Fruit fly (Drosophila melanogaster): ENCODE results near the gene CG4949.

Gene CG4949

DNA sequence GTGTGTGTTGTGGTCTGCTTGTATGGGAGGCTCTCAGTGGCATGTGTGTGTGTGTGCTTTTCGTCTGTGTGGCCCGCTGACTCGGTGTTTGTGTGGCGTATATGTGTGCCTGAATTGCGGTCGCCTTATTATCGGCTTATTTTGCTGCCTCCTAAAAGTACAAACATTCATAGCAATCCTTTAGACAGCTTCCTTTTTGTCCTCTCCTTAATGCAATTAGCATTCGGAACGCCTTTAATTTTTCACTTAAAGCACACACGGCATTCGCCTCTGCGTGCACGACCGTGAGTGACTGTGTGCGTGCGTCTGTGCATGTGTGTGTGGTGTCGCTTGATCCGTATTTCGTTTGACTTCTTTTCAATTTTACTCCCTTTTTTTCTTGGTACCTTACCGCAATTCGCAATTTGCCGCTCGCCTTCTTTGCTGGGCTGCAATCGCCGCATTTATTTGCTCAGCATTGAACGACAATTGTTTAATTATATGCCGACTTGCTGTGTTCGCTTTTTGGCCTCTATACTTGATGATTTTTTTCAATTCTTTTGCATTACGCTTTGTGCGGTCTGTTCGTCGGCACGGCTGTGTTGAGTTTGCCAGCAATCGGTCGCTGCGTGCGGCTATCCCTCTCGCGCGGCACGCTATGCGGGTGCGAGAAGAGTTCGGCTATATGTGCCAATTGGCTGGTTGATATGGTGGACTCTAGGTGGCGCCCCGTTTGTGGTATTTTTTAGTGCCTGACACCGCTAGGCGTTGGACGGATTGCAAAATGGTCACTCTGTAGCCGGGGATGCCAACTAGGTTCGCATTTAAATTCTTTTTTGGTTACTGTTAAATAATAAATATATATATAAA lies 1.1 kb upstream of the CG4949 start, which contains the start of gene wcy:
wcy (minus strand) TSS at position 608 of the 849 bp plus-strand sequence.
- TF ChIP-seq CG12768 (GFP tag; optimal IDR thresholded peaks at IDR 0.05) (no peak), CG33017 (tag; optimal IDR thresholded peaks at IDR 0.05) (no peak), Mnt (GFP tag; optimal IDR thresholded peaks at IDR 0.05) (peak; percentile 40), kay (GFP tag; ENCODE audit: borderline replicate concordance) (no peak), CG7101 (tag; optimal IDR thresholded peaks at IDR 0.05) (no peak), CG5204 (GFP tag; optimal IDR thresholded peaks at IDR 0.05) (no peak), Crg-1 (GFP tag; optimal IDR thresholded peaks at IDR 0.05) (peak; percentile 6), Hr96 (GFP tag; optimal IDR thresholded peaks at IDR 0.05) (no peak), pad (GFP tag; optimal IDR thresholded peaks at IDR 0.05) (peak; percentile 67), toe (GFP tag; optimal IDR thresholded peaks at IDR 0.05) (no peak), CG14711 (tag; optimal IDR thresholded peaks at IDR 0.05) (no peak), ovo (GFP tag; optimal IDR thresholded peaks at IDR 0.05) (no peak), bab1 (GFP tag; optimal IDR thresholded peaks at IDR 0.05) (peak; percentile 26), cnc (optimal IDR thresholded peaks at IDR 0.05) (no peak), Clk (GFP tag; optimal IDR thresholded peaks at IDR 0.05) (no peak), tj (GFP tag; optimal IDR thresholded peaks at IDR 0.05) (peak; percentile 32), CG7045 (GFP tag; optimal IDR thresholded peaks at IDR 0.05) (no peak), CG11617 (GFP tag; optimal IDR thresholded peaks at IDR 0.05) (no peak), cic (GFP tag; optimal IDR thresholded peaks at IDR 0.05) (no peak), CG1620 (GFP tag; optimal IDR thresholded peaks at IDR 0.05) (peak; percentile 59)

- TF ChIP-seq ovo (GFP tag; optimal IDR thresholded peaks at IDR 0.05) = no peak
- TF ChIP-seq toe (GFP tag; optimal IDR thresholded peaks at IDR 0.05) = no peak
- no peak for TF ChIP-seq CG7045 (GFP tag; optimal IDR thresholded peaks at IDR 0.05)
- TF ChIP-seq CG7101 (tag; optimal IDR thresholded peaks at IDR 0.05) = no peak
- TF ChIP-seq cnc (optimal IDR thresholded peaks at IDR 0.05) = no peak
- no peak for TF ChIP-seq CG1620 (GFP tag; optimal IDR thresholded peaks at IDR 0.05)
- no peak for TF ChIP-seq Mnt (GFP tag; optimal IDR thresholded peaks at IDR 0.05)
- TF ChIP-seq CG12768 (GFP tag; optimal IDR thresholded peaks at IDR 0.05) = no peak
- no peak for TF ChIP-seq Crg-1 (GFP tag; optimal IDR thresholded peaks at IDR 0.05)
- TF ChIP-seq kay (GFP tag; ENCODE audit: borderline replicate concordance) = no peak
- no peak for TF ChIP-seq bab1 (GFP tag; optimal IDR thresholded peaks at IDR 0.05)
- no peak for TF ChIP-seq CG5204 (GFP tag; optimal IDR thresholded peaks at IDR 0.05)
- no peak for TF ChIP-seq CG14711 (tag; optimal IDR thresholded peaks at IDR 0.05)
- TF ChIP-seq tj (GFP tag; optimal IDR thresholded peaks at IDR 0.05) = no peak
- TF ChIP-seq cic (GFP tag; optimal IDR thresholded peaks at IDR 0.05) = no peak
- TF ChIP-seq Clk (GFP tag; optimal IDR thresholded peaks at IDR 0.05) = no peak
- no peak for TF ChIP-seq pad (GFP tag; optimal IDR thresholded peaks at IDR 0.05)
- TF ChIP-seq CG11617 (GFP tag; optimal IDR thresholded peaks at IDR 0.05) = no peak
Observed at dm6 chrX:17081147-17081546, 2.5 kb downstream of the CG4949 start, which contains the start of gene CG4955. TSS of gene CG4955 (plus strand) at chrX:17081447.

DNA sequence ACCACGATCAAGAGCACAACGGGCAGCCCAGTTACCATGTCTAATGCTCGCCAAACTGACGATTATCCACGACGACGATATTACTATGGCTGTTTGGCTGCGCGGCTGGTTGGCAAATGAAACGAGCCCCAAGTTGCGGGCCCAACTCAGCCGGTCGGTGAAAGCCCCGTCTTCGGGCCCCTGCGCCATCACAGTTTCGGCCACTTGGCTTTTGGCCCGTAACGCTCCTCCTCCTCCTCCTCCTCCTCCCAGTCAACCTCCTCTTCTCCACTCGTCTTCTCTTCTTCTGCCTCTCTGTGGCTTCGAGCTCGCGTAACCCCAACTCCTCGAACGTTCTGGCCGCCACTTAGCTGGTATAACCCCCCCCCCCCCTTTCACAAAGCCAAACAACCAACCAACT lies 8.9 kb downstream of the CG4949 start, which contains the start of gene CG8945:
CG8945 (minus strand) TSS at position 101 of the 400 bp plus-strand sequence.
- no peak for TF ChIP-seq kay (GFP tag; ENCODE audit: borderline replicate concordance)

DNA sequence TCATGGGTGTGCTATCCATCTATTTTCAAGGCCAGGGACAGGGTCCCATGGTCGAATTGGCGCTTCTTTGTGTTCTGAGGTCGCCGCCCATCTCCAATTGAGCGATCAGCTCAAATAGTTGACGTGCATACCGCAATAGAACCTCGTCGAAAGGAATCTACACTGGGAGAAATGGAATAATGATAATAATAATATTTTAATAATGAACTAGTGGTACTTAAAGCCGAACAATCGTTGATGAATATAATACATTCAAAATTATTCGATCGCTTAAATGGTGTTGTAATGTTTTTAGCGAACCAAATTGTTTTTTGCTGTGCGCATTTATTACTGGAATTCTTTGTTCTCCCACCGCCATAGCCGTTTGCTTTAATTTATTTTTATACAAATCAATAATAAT lies 11.9 kb downstream of the CG4949 start:
- no peak for TF ChIP-seq pad (GFP tag; optimal IDR thresholded peaks at IDR 0.05)
- TF ChIP-seq Crg-1 (GFP tag; optimal IDR thresholded peaks at IDR 0.05) = no peak
- no peak for TF ChIP-seq Clk (GFP tag; optimal IDR thresholded peaks at IDR 0.05)
- TF ChIP-seq CG5204 (GFP tag; optimal IDR thresholded peaks at IDR 0.05) = no peak
- TF ChIP-seq CG14711 (tag; optimal IDR thresholded peaks at IDR 0.05) = no peak
- no peak for TF ChIP-seq tj (GFP tag; optimal IDR thresholded peaks at IDR 0.05)
- TF ChIP-seq CG12768 (GFP tag; optimal IDR thresholded peaks at IDR 0.05) = no peak
- no peak for TF ChIP-seq Mnt (GFP tag; optimal IDR thresholded peaks at IDR 0.05)
- no peak for TF ChIP-seq cic (GFP tag; optimal IDR thresholded peaks at IDR 0.05)
- TF ChIP-seq ovo (GFP tag; optimal IDR thresholded peaks at IDR 0.05) = no peak
- no peak for TF ChIP-seq CG7101 (tag; optimal IDR thresholded peaks at IDR 0.05)
- no peak for TF ChIP-seq CG33017 (tag; optimal IDR thresholded peaks at IDR 0.05)
- no peak for TF ChIP-seq kay (GFP tag; ENCODE audit: borderline replicate concordance)
- TF ChIP-seq CG7045 (GFP tag; optimal IDR thresholded peaks at IDR 0.05) = no peak
- no peak for TF ChIP-seq cnc (optimal IDR thresholded peaks at IDR 0.05)
- TF ChIP-seq toe (GFP tag; optimal IDR thresholded peaks at IDR 0.05) = no peak
- no peak for TF ChIP-seq Hr96 (GFP tag; optimal IDR thresholded peaks at IDR 0.05)
- no peak for TF ChIP-seq CG1620 (GFP tag; optimal IDR thresholded peaks at IDR 0.05)

DNA sequence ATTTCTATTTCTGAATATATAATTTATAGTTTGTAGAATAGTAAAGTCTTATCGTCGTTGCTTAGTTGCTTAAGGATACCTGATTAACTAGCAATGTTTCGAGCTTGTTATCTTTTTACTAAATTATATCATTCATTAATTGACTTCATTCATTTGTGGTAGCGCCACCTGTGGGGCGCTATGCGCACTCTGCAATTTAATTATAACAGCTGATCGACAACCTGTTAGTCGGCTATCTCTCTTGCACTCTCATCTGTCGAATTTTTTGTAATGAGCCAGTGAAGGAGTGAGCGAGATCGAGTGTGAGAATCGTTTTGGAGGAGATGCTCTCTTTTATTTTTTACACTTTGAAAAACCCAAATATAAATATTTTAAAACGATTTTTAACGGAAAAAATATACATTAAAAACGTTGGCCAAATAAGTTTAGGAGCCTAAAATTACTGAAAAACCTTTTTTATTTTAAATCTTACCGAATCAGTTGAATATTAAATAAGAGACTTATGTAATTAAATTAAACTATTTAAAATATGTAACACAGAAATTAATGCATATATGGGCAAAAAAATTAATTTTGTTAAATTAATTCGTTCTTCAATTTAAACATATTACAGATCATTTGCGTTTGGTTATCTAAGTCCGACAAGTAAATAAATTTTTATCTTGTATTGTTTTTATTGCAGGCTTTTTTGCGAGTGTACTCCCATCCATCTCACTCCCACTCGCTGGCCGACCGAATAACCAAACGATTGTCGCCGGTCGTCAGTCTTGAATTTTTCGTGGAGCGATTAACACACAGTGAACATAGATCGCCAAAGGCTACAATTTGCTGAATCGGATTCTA lies 12.6 kb downstream of the CG4949 start, which contains the start of the genes CG16700 and CG4991:
CG16700 (plus strand) TSS at position 793 of the 843 bp plus-strand sequence.
CG4991 (plus strand) TSS at position 793 of the 843 bp plus-strand sequence.
- TF ChIP-seq CG11617 (GFP tag; optimal IDR thresholded peaks at IDR 0.05) = peak; percentile 82
- TF ChIP-seq CG33017 (tag; optimal IDR thresholded peaks at IDR 0.05) = peak; percentile 63
- no peak for TF ChIP-seq kay (GFP tag; ENCODE audit: borderline replicate concordance)
- peak; percentile 61 for TF ChIP-seq bab1 (GFP tag; optimal IDR thresholded peaks at IDR 0.05)
- peak; percentile 60 for TF ChIP-seq pad (GFP tag; optimal IDR thresholded peaks at IDR 0.05)
- no peak for TF ChIP-seq Hr96 (GFP tag; optimal IDR thresholded peaks at IDR 0.05)
- TF ChIP-seq toe (GFP tag; optimal IDR thresholded peaks at IDR 0.05) = no peak
- TF ChIP-seq CG1620 (GFP tag; optimal IDR thresholded peaks at IDR 0.05) = no peak
- TF ChIP-seq CG7101 (tag; optimal IDR thresholded peaks at IDR 0.05) = peak; percentile 70
- no peak for TF ChIP-seq Clk (GFP tag; optimal IDR thresholded peaks at IDR 0.05)
- no peak for TF ChIP-seq Mnt (GFP tag; optimal IDR thresholded peaks at IDR 0.05)
- TF ChIP-seq CG14711 (tag; optimal IDR thresholded peaks at IDR 0.05) = peak; percentile 54
- TF ChIP-seq tj (GFP tag; optimal IDR thresholded peaks at IDR 0.05) = peak; percentile 36
- no peak for TF ChIP-seq cic (GFP tag; optimal IDR thresholded peaks at IDR 0.05)
- peak; percentile 32 for TF ChIP-seq CG7045 (GFP tag; optimal IDR thresholded peaks at IDR 0.05)
- peak; percentile 21 for TF ChIP-seq CG12768 (GFP tag; optimal IDR thresholded peaks at IDR 0.05)

Measured in whole organism, adult.